Worm (Caenorhabditis elegans) whole organism, young adult: ENCODE measurements around the gene mup-4.

Experiments used
- C17E4.6 ChIP-seq: fragments of 200-800 bp; sonication (Bioruptor generic); IDR thresholded peaks from 2 replicates; pipeline ENCODE4 v1.3.6; 2022; ENCODE audit warnings: missing genetic modification reagents, missing genetic modification characterization, missing compliant biosample characterization
- F10E7.11 ChIP-seq: sonication (generic microtip); optimal IDR thresholded peaks from 2 replicates; lab custom pipeline; 2017; ENCODE audit warnings: mild to moderate bottlenecking, missing genetic modification characterization, moderate library complexity, missing compliant biosample characterization
- F22D6.2 ChIP-seq: sonication (generic microtip); optimal IDR thresholded peaks from 2 replicates; lab custom pipeline; 2016; ENCODE audit warnings: mild to moderate bottlenecking, missing genetic modification characterization, missing compliant biosample characterization
- F33H1.4 ChIP-seq: fragments of 200-800 bp; sonication (Bioruptor generic); IDR thresholded peaks from 2 replicates; pipeline ENCODE4 v1.3.6; 2022; ENCODE audit warnings: missing genetic modification reagents, missing genetic modification characterization, missing compliant biosample characterization
- F49E8.2 ChIP-seq: sonication (generic microtip); optimal IDR thresholded peaks from 3 replicates; lab custom pipeline; 2017; ENCODE audit warnings: missing genetic modification characterization, mild to moderate bottlenecking, missing compliant biosample characterization, antibody characterized with exemption, moderate library complexity; ENCODE audit not compliant: insufficient read depth
- F55B11.4 ChIP-seq: sonication (generic microtip); optimal IDR thresholded peaks from 2 replicates; lab custom pipeline; 2016; ENCODE audit warnings: missing compliant biosample characterization, missing genetic modification characterization, borderline replicate concordance; ENCODE audit not compliant: insufficient read depth
- F57C9.4 ChIP-seq: sonication (generic microtip); optimal IDR thresholded peaks from 2 replicates; lab custom pipeline; 2017; ENCODE audit warnings: mild to moderate bottlenecking, missing genetic modification characterization, missing compliant biosample characterization
- K11D2.4 ChIP-seq: fragments of 200-800 bp; sonication (Bioruptor generic); IDR thresholded peaks from 2 replicates; pipeline ENCODE4 v1.3.6; 2022; ENCODE audit warnings: missing genetic modification reagents, missing genetic modification characterization, missing compliant biosample characterization
- Y53F4B.3 ChIP-seq: fragments of 200-800 bp; sonication (Bioruptor generic); IDR thresholded peaks from 2 replicates; pipeline ENCODE4 v1.3.6; 2022; ENCODE audit warnings: missing genetic modification reagents, missing genetic modification characterization, missing compliant biosample characterization
- Y56A3A.18 ChIP-seq: fragments of 200-800 bp; sonication (Bioruptor generic); IDR thresholded peaks from 2 replicates; pipeline ENCODE4 v1.3.6; 2022; ENCODE audit warnings: missing genetic modification reagents, missing genetic modification characterization, missing compliant biosample characterization
- Y67H2A.10 ChIP-seq: fragments of 200-800 bp; sonication (Bioruptor generic); conservative IDR thresholded peaks from 2 replicates; pipeline ENCODE4 v1.3.6; 2022; ENCODE audit warnings: missing genetic modification reagents, missing genetic modification characterization, missing compliant biosample characterization
- Y79H2A.3 ChIP-seq: fragments of 200-800 bp; sonication (Bioruptor generic); conservative IDR thresholded peaks from 2 replicates; pipeline ENCODE4 v1.3.6; 2022; ENCODE audit warnings: missing genetic modification reagents, missing genetic modification characterization, missing compliant biosample characterization
- ZK185.1 ChIP-seq: sonication (generic microtip); optimal IDR thresholded peaks from 2 replicates; lab custom pipeline; 2016; ENCODE audit warnings: mild to moderate bottlenecking, missing genetic modification characterization, missing compliant biosample characterization; ENCODE audit not compliant: poor library complexity, severe bottlenecking
- ama-1 ChIP-seq, 3 experiments: fragments of 150-350 bp in 1 of 3; sonication (generic microtip) in 2 of 3; optimal IDR thresholded peaks; 2 replicates each; lab custom pipeline; 2014 to 2018; ENCODE audit warnings: missing biosample characterization in 2 of 3, missing genetic modification characterization in 2 of 3, missing genetic modification reagents in 2 of 3
- aptf-2 ChIP-seq: fragments of 200-800 bp; sonication (Bioruptor generic); conservative IDR thresholded peaks from 2 replicates; pipeline ENCODE4 v1.3.6; 2022; ENCODE audit warnings: missing genetic modification reagents, missing genetic modification characterization, missing compliant biosample characterization
- aptf-3 ChIP-seq: fragments of 200-800 bp; sonication (Bioruptor generic); IDR thresholded peaks from 2 replicates; pipeline ENCODE4 v1.3.6; 2022; ENCODE audit warnings: missing genetic modification characterization, missing compliant biosample characterization
- atf-7 ChIP-seq: sonication (generic microtip); optimal IDR thresholded peaks from 2 replicates; lab custom pipeline; 2017; ENCODE audit warnings: mild to moderate bottlenecking, missing genetic modification characterization, missing compliant biosample characterization
- attf-3 ChIP-seq: fragments of 200-800 bp; sonication (Bioruptor generic); conservative IDR thresholded peaks from 2 replicates; pipeline ENCODE4 v1.3.6; 2022; ENCODE audit warnings: missing genetic modification reagents, missing genetic modification characterization, missing compliant biosample characterization
- ccch-3 ChIP-seq: fragments of 200-800 bp; sonication (Bioruptor generic); optimal IDR thresholded peaks from 2 replicates; lab custom pipeline; 2018; ENCODE audit warnings: mild to moderate bottlenecking, missing genetic modification characterization, missing compliant biosample characterization
- cebp-1 ChIP-seq, 2 experiments: fragments of 200-800 bp in 1 of 2; sonication (Bioruptor generic) in 1 of 2; sonication (generic microtip) in 1 of 2; IDR thresholded peaks in 1 of 2; optimal IDR thresholded peaks in 1 of 2; 2 replicates each; pipeline versions ENCODE4 v1.3.6 to Lab custom; 2017 to 2022; ENCODE audit warnings: missing compliant biosample characterization in 2 of 2, missing genetic modification characterization in 2 of 2, mild to moderate bottlenecking in 1 of 2, missing genetic modification reagents in 1 of 2, moderate library complexity in 1 of 2
- ceh-40 ChIP-seq: fragments of 200-800 bp; sonication (Bioruptor generic); IDR thresholded peaks from 2 replicates; pipeline ENCODE4 v1.3.6; 2022; ENCODE audit warnings: missing genetic modification characterization, missing compliant biosample characterization
- ceh-58 ChIP-seq: fragments of 200-800 bp; sonication (Bioruptor generic); IDR thresholded peaks from 2 replicates; pipeline ENCODE4 v1.3.6; 2022; ENCODE audit warnings: missing genetic modification characterization, missing compliant biosample characterization
- dpff-1 ChIP-seq: sonication (generic microtip); optimal IDR thresholded peaks from 2 replicates; lab custom pipeline; 2017; ENCODE audit warnings: mild to moderate bottlenecking, missing genetic modification characterization, missing compliant biosample characterization
- egl-44 ChIP-seq: fragments of 200-800 bp; sonication (Bioruptor generic); IDR thresholded peaks from 2 replicates; pipeline ENCODE4 v1.3.6; 2022; ENCODE audit warnings: missing genetic modification reagents, missing genetic modification characterization, missing compliant biosample characterization
- egrh-3 ChIP-seq: fragments of 200-800 bp; sonication (Bioruptor generic); IDR thresholded peaks from 2 replicates; pipeline ENCODE4 v1.3.6; 2022; ENCODE audit warnings: missing genetic modification reagents, missing genetic modification characterization, missing compliant biosample characterization
- hlh-26 ChIP-seq: fragments of 200-800 bp; sonication (Bioruptor generic); conservative IDR thresholded peaks from 2 replicates; pipeline ENCODE4 v1.3.6; 2022; ENCODE audit warnings: missing genetic modification reagents, missing genetic modification characterization, missing compliant biosample characterization
- lag-1 ChIP-seq: fragments of 200-800 bp; sonication (Bioruptor generic); IDR thresholded peaks from 2 replicates; pipeline ENCODE4 v1.3.6; 2022; ENCODE audit warnings: missing genetic modification reagents, missing genetic modification characterization, missing compliant biosample characterization
- lsy-27 ChIP-seq: sonication (generic microtip); optimal IDR thresholded peaks from 2 replicates; lab custom pipeline; 2017; ENCODE audit warnings: missing genetic modification characterization, mild to moderate bottlenecking, missing compliant biosample characterization, antibody characterized with exemption, missing genotype, borderline replicate concordance; ENCODE audit not compliant: insufficient read depth
- madf-10 ChIP-seq: sonication (generic microtip); optimal IDR thresholded peaks from 2 replicates; lab custom pipeline; 2016; ENCODE audit warnings: mild to moderate bottlenecking, missing genetic modification characterization, missing compliant biosample characterization
- madf-3 ChIP-seq: fragments of 200-800 bp; sonication (Bioruptor generic); IDR thresholded peaks from 2 replicates; pipeline ENCODE4 v1.3.6; 2022; ENCODE audit warnings: missing genetic modification reagents, missing genetic modification characterization, missing compliant biosample characterization
- mes-4 ChIP-seq: sonication (generic microtip); optimal IDR thresholded peaks from 2 replicates; lab custom pipeline; 2016; ENCODE audit warnings: missing genotype, missing genetic modification characterization, missing compliant biosample characterization
- nfya-2 ChIP-seq: fragments of 200-800 bp; sonication (Bioruptor generic); IDR thresholded peaks from 2 replicates; pipeline ENCODE4 v1.3.6; 2022; ENCODE audit warnings: missing genetic modification reagents, missing genetic modification characterization, missing compliant biosample characterization
- nhr-80 ChIP-seq: sonication (generic microtip); optimal IDR thresholded peaks from 2 replicates; lab custom pipeline; 2016; ENCODE audit warnings: missing genetic modification characterization, missing compliant biosample characterization
- nhr-90 ChIP-seq: sonication (generic microtip); optimal IDR thresholded peaks from 2 replicates; lab custom pipeline; 2016; ENCODE audit warnings: missing genotype, mild to moderate bottlenecking, missing genetic modification characterization, missing compliant biosample characterization
- pbrm-1 ChIP-seq: fragments of 200-800 bp; sonication (Bioruptor generic); IDR thresholded peaks from 2 replicates; pipeline ENCODE4 v1.3.6; 2022; ENCODE audit warnings: missing genetic modification reagents, missing genetic modification characterization, missing compliant biosample characterization
- rcor-1 ChIP-seq: fragments of 200-800 bp; sonication (Bioruptor generic); IDR thresholded peaks from 2 replicates; pipeline ENCODE4 v1.3.6; 2022; ENCODE audit warnings: missing genetic modification reagents, missing genetic modification characterization, missing compliant biosample characterization
- repo-1 ChIP-seq: sonication (generic microtip); optimal IDR thresholded peaks from 2 replicates; lab custom pipeline; 2017; ENCODE audit warnings: mild to moderate bottlenecking, missing genetic modification characterization, missing compliant biosample characterization
- snpc-1.1 ChIP-seq: sonication (generic microtip); optimal IDR thresholded peaks from 2 replicates; lab custom pipeline; 2017; ENCODE audit warnings: missing genetic modification characterization, mild to moderate bottlenecking, missing compliant biosample characterization, antibody characterized with exemption, moderate library complexity, missing genotype, missing genetic modification reagents; ENCODE audit not compliant: insufficient read depth
- snpc-3.4 ChIP-seq: sonication (generic microtip); optimal IDR thresholded peaks from 2 replicates; lab custom pipeline; 2017; ENCODE audit warnings: missing genetic modification characterization, mild to moderate bottlenecking, missing compliant biosample characterization, antibody characterized with exemption, moderate library complexity, missing genotype, missing genetic modification reagents
- sptf-2 ChIP-seq: fragments of 200-800 bp; sonication (Bioruptor generic); optimal IDR thresholded peaks from 2 replicates; lab custom pipeline; 2018; ENCODE audit warnings: mild to moderate bottlenecking, missing genetic modification characterization, missing compliant biosample characterization
- tbp1 ChIP-seq: fragments of 200-800 bp; sonication (Bioruptor generic); optimal IDR thresholded peaks from 2 replicates; lab custom pipeline; 2018; ENCODE audit warnings: mild to moderate bottlenecking, missing genetic modification characterization, missing compliant biosample characterization
- tbx-9 ChIP-seq: sonication (generic microtip); optimal IDR thresholded peaks from 2 replicates; lab custom pipeline; 2016; ENCODE audit warnings: borderline replicate concordance, missing genetic modification characterization, inconsistent platforms, missing compliant biosample characterization
- xnd-1 ChIP-seq: sonication (generic microtip); optimal IDR thresholded peaks from 2 replicates; lab custom pipeline; 2016; ENCODE audit warnings: missing genotype, missing genetic modification reagents, missing genetic modification characterization, missing compliant biosample characterization
- ztf-22 ChIP-seq: fragments of 200-800 bp; sonication (Bioruptor generic); optimal IDR thresholded peaks from 2 replicates; lab custom pipeline; 2018; ENCODE audit warnings: mild to moderate bottlenecking, missing genetic modification characterization, moderate library complexity, missing compliant biosample characterization
- ztf-26 ChIP-seq: sonication (generic microtip); optimal IDR thresholded peaks from 2 replicates; lab custom pipeline; 2017; ENCODE audit warnings: missing genetic modification characterization, missing compliant biosample characterization
- ztf-28 ChIP-seq: fragments of 200-800 bp; sonication (Bioruptor generic); IDR thresholded peaks from 2 replicates; pipeline ENCODE4 v1.3.6; 2022; ENCODE audit warnings: missing genetic modification reagents, missing genetic modification characterization, missing compliant biosample characterization
- ztf-3 ChIP-seq: fragments of 200-800 bp; sonication (Bioruptor generic); optimal IDR thresholded peaks from 2 replicates; lab custom pipeline; 2018; ENCODE audit warnings: mild to moderate bottlenecking, missing genetic modification characterization, missing compliant biosample characterization

The mup-4 gene

DNA sequence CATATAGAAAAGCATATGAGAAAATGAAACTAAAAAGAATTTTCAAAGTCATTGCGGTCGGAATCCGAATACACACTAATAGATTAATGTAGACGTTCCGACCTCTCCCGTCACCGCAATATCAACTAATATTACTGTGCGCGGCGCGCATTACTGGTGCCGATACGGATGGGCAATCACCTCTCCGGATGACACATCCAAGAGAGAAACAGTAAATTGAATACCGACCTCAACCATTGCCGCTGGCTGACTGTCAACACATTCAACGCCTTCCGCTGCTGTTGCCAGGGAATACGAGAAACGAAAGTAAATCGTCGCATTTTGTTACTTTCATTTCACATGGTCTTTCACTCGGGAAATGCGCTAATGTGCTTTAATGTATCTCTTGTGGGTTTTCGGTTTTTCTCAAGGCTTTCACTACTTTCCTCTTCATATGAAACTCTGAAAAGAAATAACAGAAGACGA lies 6.0 kb upstream of the mup-4 start (continued):
- no peak for TF ChIP-seq ztf-22 (GFP tag; lab: Kevin White, UChicago)
- TF ChIP-seq madf-10, result no peak
- no peak for TF ChIP-seq Y53F4B.3
- no peak for TF ChIP-seq sptf-2
- no peak for TF ChIP-seq ama-1 (optimal IDR thresholded peaks at IDR 0.05; lab: Kevin White, UChicago)
- TF ChIP-seq ama-1 (GFP tag; optimal IDR thresholded peaks at IDR 0.05; lab: Kevin White, UChicago), result peak; percentile 53 to 90
- no peak for TF ChIP-seq nhr-90 (tag; lab: Kevin White, UChicago)
- peak; percentile 69 for TF ChIP-seq repo-1
- TF ChIP-seq ceh-58 (GFP tag; lab: Robert Waterston, UW), result peak; percentile 90; the same call in 1 of the 2 replicates
- TF ChIP-seq pbrm-1, result peak; percentile 27; the same call in 1 of the 2 replicates
- no peak for TF ChIP-seq F33H1.4 (GFP tag; lab: Robert Waterston, UW)
- TF ChIP-seq mes-4 (tag; lab: Kevin White, UChicago), result no peak
- TF ChIP-seq egrh-3, result no peak
- no peak for TF ChIP-seq ztf-26
- no peak for TF ChIP-seq ztf-3 (GFP tag; lab: Kevin White, UChicago)
- TF ChIP-seq attf-3 (GFP tag; lab: Robert Waterston, UW), result no peak
- TF ChIP-seq ceh-40, result 0 out of 2 replicates have a peak, but pooled peaks have one; percentile 38
- no peak for TF ChIP-seq cebp-1 (GFP tag; IDR thresholded peaks at IDR 0.05; lab: Robert Waterston, UW)
- peak; percentile 45 for TF ChIP-seq cebp-1 (tag; optimal IDR thresholded peaks at IDR 0.05; lab: Kevin White, UChicago)
- TF ChIP-seq madf-3 (GFP tag; lab: Robert Waterston, UW), result peak; percentile 87
- TF ChIP-seq F57C9.4 (tag; lab: Kevin White, UChicago), result no peak
- TF ChIP-seq F49E8.2 (tag; lab: Kevin White, UChicago), result peak; percentile 66
- TF ChIP-seq ztf-28 (GFP tag; lab: Robert Waterston, UW), result no peak
- no peak for TF ChIP-seq F22D6.2 (tag; lab: Kevin White, UChicago)
- TF ChIP-seq K11D2.4, result no peak
- no peak for TF ChIP-seq hlh-26 (GFP tag; lab: Robert Waterston, UW)
- TF ChIP-seq snpc-3.4 (tag; lab: Kevin White, UChicago), result peak; percentile 48
- TF ChIP-seq xnd-1 (tag; lab: Kevin White, UChicago), result peak; percentile 44
- TF ChIP-seq rcor-1 (GFP tag; lab: Robert Waterston, UW), result peak; percentile 51; the same call in 1 of the 2 replicates
- TF ChIP-seq lag-1 (GFP tag; lab: Robert Waterston, UW), result no peak
- peak; percentile 87 for TF ChIP-seq dpff-1 (tag; lab: Kevin White, UChicago)
- no peak for TF ChIP-seq lsy-27 (tag; lab: Kevin White, UChicago)
- no peak for TF ChIP-seq Y67H2A.10 (GFP tag; lab: Robert Waterston, UW)
- TF ChIP-seq snpc-1.1 (tag; lab: Kevin White, UChicago), result no peak
- peak; percentile 43 for TF ChIP-seq tbp1 (GFP tag; lab: Kevin White, UChicago)
- TF ChIP-seq ZK185.1 (tag; lab: Kevin White, UChicago), result no peak
- TF ChIP-seq F55B11.4 (tag; lab: Kevin White, UChicago), result no peak
- peak; percentile 94 for TF ChIP-seq nfya-2
- no peak for TF ChIP-seq nhr-80 (tag; lab: Kevin White, UChicago)
- TF ChIP-seq ccch-3, result no peak
- peak; percentile 69; the same call in 1 of the 2 replicates for TF ChIP-seq Y79H2A.3 (GFP tag; lab: Robert Waterston, UW)
- TF ChIP-seq aptf-2 (GFP tag; lab: Robert Waterston, UW), result no peak
- peak; percentile 21; the same call in 1 of the 2 replicates for TF ChIP-seq C17E4.6 (GFP tag; lab: Robert Waterston, UW)
- peak; percentile 94 for TF ChIP-seq tbx-9 (tag; lab: Kevin White, UChicago)
- no peak for TF ChIP-seq egl-44
- TF ChIP-seq atf-7, result peak; percentile 78
- peak; percentile 81 for TF ChIP-seq Y56A3A.18 (GFP tag; lab: Robert Waterston, UW)
- peak; percentile 89 for TF ChIP-seq F10E7.11 (tag; lab: Kevin White, UChicago)
- TF ChIP-seq aptf-3 (GFP tag; lab: Robert Waterston, UW), result 0 out of 2 replicates have a peak, but pooled peaks have one; percentile 7
